Worm (Caenorhabditis elegans) whole organism, midembryonic: Measurements from ENCODE around the gene srh-115.

Experiments
- flt-1 ChIP-seq: fragments of 200-800 bp; sonication (Bioruptor generic); IDR thresholded peaks from 2 replicates; pipeline ENCODE4 v1.3.6; 2022; ENCODE audit warnings: missing genetic modification characterization, missing compliant biosample characterization
- klf-2 ChIP-seq: fragments of 200-800 bp; sonication (Bioruptor generic); conservative IDR thresholded peaks from 2 replicates; pipeline ENCODE4 v1.3.6; 2022; ENCODE audit warnings: missing genetic modification reagents, missing genetic modification characterization, missing compliant biosample characterization
- med-1 ChIP-seq: sonication (generic microtip); optimal IDR thresholded peaks from 2 replicates; lab custom pipeline; 2017; ENCODE audit warnings: missing genetic modification characterization, mild to moderate bottlenecking, missing compliant biosample characterization, antibody characterized with exemption, missing genetic modification reagents; ENCODE audit not compliant: insufficient read depth
- ref-1 ChIP-seq: fragments of 200-800 bp; sonication (Bioruptor generic); conservative IDR thresholded peaks from 2 replicates; pipeline ENCODE4 v1.3.6; 2022; ENCODE audit warnings: missing genetic modification reagents, missing genetic modification characterization, missing compliant biosample characterization
- tab-1 ChIP-seq: fragments of 200-800 bp; sonication (Bioruptor generic); IDR thresholded peaks from 2 replicates; pipeline ENCODE4 v1.3.6; 2022; ENCODE audit warnings: missing genetic modification characterization, missing compliant biosample characterization
- ztf-23 ChIP-seq: fragments of 200-800 bp; sonication (Bioruptor generic); IDR thresholded peaks from 2 replicates; pipeline ENCODE4 v1.3.6; 2022; ENCODE audit warnings: missing genetic modification reagents, missing genetic modification characterization, missing compliant biosample characterization
- ztf-29 ChIP-seq: fragments of 200-800 bp; sonication (Bioruptor generic); IDR thresholded peaks from 2 replicates; pipeline ENCODE4 v1.3.6; 2022; ENCODE audit warnings: missing genetic modification reagents, missing genetic modification characterization, missing compliant biosample characterization

DNA sequence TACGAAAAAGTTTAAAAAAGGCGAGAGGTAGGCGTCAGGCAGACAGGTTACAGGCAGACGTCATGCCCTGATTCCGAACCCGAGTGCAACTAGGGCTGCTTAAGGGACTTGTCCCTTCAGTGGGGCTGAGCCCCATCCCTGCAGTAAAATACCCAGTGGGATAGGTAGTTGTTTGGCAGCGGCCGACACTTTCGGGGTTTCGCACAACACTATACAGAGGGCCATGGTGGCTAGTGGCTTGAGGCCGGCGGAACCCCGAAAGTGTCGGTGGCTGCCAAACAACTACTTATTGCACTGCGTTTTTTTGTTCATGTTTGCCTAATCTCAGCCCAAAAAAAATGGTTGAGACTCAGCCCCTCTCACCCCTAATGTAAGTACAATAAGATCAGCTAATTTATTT is 40.0 kb upstream of the srh-115 start:
- TF ChIP-seq flt-1 (GFP tag; lab: Robert Waterston, UW), result no peak
- no peak for TF ChIP-seq klf-2 (GFP tag; lab: Robert Waterston, UW)
- no peak for TF ChIP-seq ref-1
- TF ChIP-seq tab-1 (GFP tag; lab: Robert Waterston, UW), result no peak
- TF ChIP-seq ztf-29, result no peak
- TF ChIP-seq ztf-23 (GFP tag; lab: Robert Waterston, UW), result no peak
- TF ChIP-seq med-1 (GFP tag; lab: Kevin White, UChicago), result no peak
